Worm (Caenorhabditis elegans): ENCODE measurements around the gene K04G7.1.

K04G7.1 gene

ce11 chrIII:7192942-7193665 lies 30.6 kb downstream of the K04G7.1 start, which contains the start of gene mec-14:
TSS of gene mec-14 (minus strand) at chrIII:7192992.
- no peak for TF ChIP-seq ceh-16 (tag; optimal IDR thresholded peaks at IDR 0.05)
- TF ChIP-seq daf-12 (tag; optimal IDR thresholded peaks at IDR 0.05): no peak
- TF ChIP-seq nhr-11 (tag; optimal IDR thresholded peaks at IDR 0.05): no peak
- TF ChIP-seq eor-1 (tag; optimal IDR thresholded peaks at IDR 0.05): no peak
- no peak for TF ChIP-seq unc-39 (tag; optimal IDR thresholded peaks at IDR 0.05)
- TF ChIP-seq ceh-28 (tag; optimal IDR thresholded peaks at IDR 0.05): no peak
- no peak for TF ChIP-seq nfya-1 (tag; optimal IDR thresholded peaks at IDR 0.05; ENCODE audit: insufficient read depth)
- no peak for TF ChIP-seq egl-27 (tag; optimal IDR thresholded peaks at IDR 0.05)
- TF ChIP-seq nhr-28 (tag; optimal IDR thresholded peaks at IDR 0.05): no peak
- no peak for TF ChIP-seq nhr-67 (tag; optimal IDR thresholded peaks at IDR 0.05)
- TF ChIP-seq nhr-43 (tag; optimal IDR thresholded peaks at IDR 0.05; ENCODE audit: poor library complexity, severe bottlenecking): no peak
- TF ChIP-seq nhr-76 (tag; optimal IDR thresholded peaks at IDR 0.05): no peak
- TF ChIP-seq tbx-2 (tag; optimal IDR thresholded peaks at IDR 0.05): no peak

- TF ChIP-seq mdl-1 (tag; optimal IDR thresholded peaks at IDR 0.05) (no peak), ztf-4 (tag; optimal IDR thresholded peaks at IDR 0.05) (no peak), pha-4 (tag; optimal IDR thresholded peaks at IDR 0.05) (no peak), elt-3 (tag; optimal IDR thresholded peaks at IDR 0.05) (no peak), tbx-2 (tag; optimal IDR thresholded peaks at IDR 0.05) (no peak), sea-2 (GFP tag; optimal IDR thresholded peaks at IDR 0.05) (no peak)
These were observed 32.8 kb downstream of the K04G7.1 start, which contains the start of gene F37C12.18 for ce11 chrIII:7195325-7195724. TSS of gene F37C12.18 (minus strand) at chrIII:7195425.

- TF ChIP-seq mdl-1 (tag; optimal IDR thresholded peaks at IDR 0.05) (no peak), tbx-2 (tag; optimal IDR thresholded peaks at IDR 0.05) (no peak), sea-2 (GFP tag; optimal IDR thresholded peaks at IDR 0.05) (no peak), ceh-82 (tag; optimal IDR thresholded peaks at IDR 0.05) (no peak), elt-2 (tag; optimal IDR thresholded peaks at IDR 0.05) (no peak), hmg-11 (tag; optimal IDR thresholded peaks at IDR 0.05) (no peak), lin-39 (tag; optimal IDR thresholded peaks at IDR 0.05) (no peak), lsy-12 (tag; optimal IDR thresholded peaks at IDR 0.05) (no peak), nhr-77 (tag; optimal IDR thresholded peaks at IDR 0.05) (no peak), nhr-28 (tag; optimal IDR thresholded peaks at IDR 0.05) (no peak), pqm-1 (tag; optimal IDR thresholded peaks at IDR 0.05) (no peak)
These were observed 35.5 kb downstream of the K04G7.1 start, which contains the start of gene exos-9 for ce11 chrIII:7197973-7198372. TSS of gene exos-9 (minus strand) at chrIII:7198073.

ce11 chrIII:7198838-7199237 lies 36.3 kb downstream of the K04G7.1 start, which contains the start of gene pfd-5:
TSS of gene pfd-5 (minus strand) at chrIII:7198884.
- peak; percentile 45 for TF ChIP-seq nhr-23 (tag; optimal IDR thresholded peaks at IDR 0.05)
- TF ChIP-seq lsy-12 (tag; optimal IDR thresholded peaks at IDR 0.05): peak; percentile 7
- TF ChIP-seq nfya-1 (tag; optimal IDR thresholded peaks at IDR 0.05; ENCODE audit: insufficient read depth): peak; percentile 64
- TF ChIP-seq fos-1 (tag; optimal IDR thresholded peaks at IDR 0.05): no peak
- TF ChIP-seq fkh-10 (GFP tag; optimal IDR thresholded peaks at IDR 0.05): no peak
- TF ChIP-seq nhr-25 (tag; optimal IDR thresholded peaks at IDR 0.05): peak; percentile 15
- TF ChIP-seq ceh-16 (tag; optimal IDR thresholded peaks at IDR 0.05): no peak
- no peak for TF ChIP-seq ama-1 (optimal IDR thresholded peaks at IDR 0.05)
- TF ChIP-seq pha-4 (tag; optimal IDR thresholded peaks at IDR 0.05): peak; percentile 76
- TF ChIP-seq nhr-43 (tag; optimal IDR thresholded peaks at IDR 0.05; ENCODE audit: poor library complexity, severe bottlenecking): peak; percentile 84
- TF ChIP-seq mml-1 (tag; optimal IDR thresholded peaks at IDR 0.05): no peak
- no peak for TF ChIP-seq nhr-67 (tag; optimal IDR thresholded peaks at IDR 0.05)
- TF ChIP-seq ztf-4 (tag; optimal IDR thresholded peaks at IDR 0.05): no peak
- TF ChIP-seq ceh-82 (tag; optimal IDR thresholded peaks at IDR 0.05): no peak
- TF ChIP-seq sea-2 (GFP tag; optimal IDR thresholded peaks at IDR 0.05): no peak
- peak; percentile 3 for TF ChIP-seq egl-5 (tag; optimal IDR thresholded peaks at IDR 0.05)
- no peak for TF ChIP-seq skn-1 (tag; optimal IDR thresholded peaks at IDR 0.05)
- peak; percentile 61 for TF ChIP-seq lin-15B (tag; optimal IDR thresholded peaks at IDR 0.05)
- TF ChIP-seq egl-27 (tag; optimal IDR thresholded peaks at IDR 0.05): no peak
- no peak for TF ChIP-seq daf-12 (tag; optimal IDR thresholded peaks at IDR 0.05)
